Fruit fly (Drosophila melanogaster) whole organism, embryonic: ENCODE data around the gene CG32206.
A peak's percentile ranks its signal among the peaks of the same experiment; 100 is the strongest.

Experiments
- ATbp ChIP-seq: fragments of 200-800 bp; sonication (Bioruptor generic); optimal IDR thresholded peaks from 2 replicates; lab custom pipeline; 2017; ENCODE audit warnings: missing biosample characterization, mild to moderate bottlenecking, missing genetic modification characterization, missing genetic modification reagents
- Abd-B ChIP-seq: fragments of 200-800 bp; sonication (Bioruptor generic); optimal IDR thresholded peaks from 2 replicates; lab custom pipeline; 2018; ENCODE audit warnings: missing biosample characterization, mild to moderate bottlenecking, missing genetic modification characterization, moderate library complexity
- Adf1 ChIP-seq: fragments of 200-800 bp; sonication (Bioruptor generic); IDR thresholded peaks from 2 replicates; pipeline ENCODE4 v1.3.6; 2022; ENCODE audit warnings: missing biosample characterization, missing genetic modification characterization
- Aef1 ChIP-seq: fragments of 200-800 bp; sonication (Bioruptor generic); IDR thresholded peaks from 3 replicates; pipeline ENCODE4 v1.3.6; 2022; ENCODE audit warnings: missing biosample characterization, missing genetic modification characterization
- CG10543 ChIP-seq: fragments of 200-800 bp; sonication (Bioruptor generic); optimal IDR thresholded peaks from 3 replicates; lab custom pipeline; 2017; ENCODE audit warnings: missing biosample characterization, mild to moderate bottlenecking, missing genetic modification characterization, moderate library complexity
- CG10959 ChIP-seq: fragments of 200-800 bp; sonication (Bioruptor generic); IDR thresholded peaks from 2 replicates; pipeline ENCODE4 v1.3.6; 2022; ENCODE audit warnings: missing biosample characterization, missing genetic modification characterization
- CG11695 ChIP-seq: fragments of 200-800 bp; sonication (Bioruptor generic); IDR thresholded peaks from 3 replicates; pipeline ENCODE4 v1.3.6; 2022; ENCODE audit warnings: missing biosample characterization, missing genetic modification characterization
- CG13296 ChIP-seq: fragments of 200-800 bp; sonication (Bioruptor generic); optimal IDR thresholded peaks from 3 replicates; lab custom pipeline; 2018; ENCODE audit warnings: missing biosample characterization, mild to moderate bottlenecking, missing genetic modification characterization
- CG15601 ChIP-seq: fragments of 200-800 bp; sonication (Bioruptor generic); optimal IDR thresholded peaks from 3 replicates; lab custom pipeline; 2019; ENCODE audit warnings: missing biosample characterization, mild to moderate bottlenecking, missing genetic modification characterization, moderate library complexity
- CG2199 ChIP-seq: fragments of 200-800 bp; sonication (Bioruptor generic); IDR thresholded peaks from 3 replicates; pipeline ENCODE4 v1.3.6; 2022; ENCODE audit warnings: missing biosample characterization, missing genetic modification characterization
- CG2875 ChIP-seq: fragments of 200-800 bp; sonication (Bioruptor generic); optimal IDR thresholded peaks from 2 replicates; lab custom pipeline; 2017; ENCODE audit warnings: missing biosample characterization, mild to moderate bottlenecking, missing genetic modification characterization, missing genetic modification reagents
- CG3726 ChIP-seq: fragments of 200-800 bp; sonication (Bioruptor generic); IDR thresholded peaks from 3 replicates; pipeline ENCODE4, ENCODE4 v1.3.6; 2022; ENCODE audit warnings: missing biosample characterization, missing genetic modification characterization
- CG3995 ChIP-seq: fragments of 200-800 bp; sonication (Bioruptor generic); optimal IDR thresholded peaks from 3 replicates; lab custom pipeline; 2016; ENCODE audit warnings: missing biosample characterization, missing genetic modification characterization
- CG4282 ChIP-seq: fragments of 200-800 bp; sonication (Bioruptor generic); optimal IDR thresholded peaks from 2 replicates; lab custom pipeline; 2016; ENCODE audit warnings: missing biosample characterization, missing genetic modification characterization
- CG5245 ChIP-seq: fragments of 200-800 bp; sonication (Bioruptor generic); optimal IDR thresholded peaks from 3 replicates; lab custom pipeline; 2016; ENCODE audit warnings: missing biosample characterization, missing genetic modification characterization
- CG6791 ChIP-seq: fragments of 200-800 bp; sonication (Bioruptor generic); IDR thresholded peaks from 3 replicates; pipeline ENCODE4 v1.3.6; 2022; ENCODE audit warnings: missing biosample characterization, missing genetic modification characterization; ENCODE audit not compliant: partially characterized antibody
- CG8478 ChIP-seq: fragments of >200 bp; optimal IDR thresholded peaks from 2 replicates; lab custom pipeline; 2018
- CG9727 ChIP-seq: fragments of 200-800 bp; sonication (Bioruptor generic); optimal IDR thresholded peaks from 3 replicates; lab custom pipeline; 2017; ENCODE audit warnings: missing biosample characterization, mild to moderate bottlenecking, missing genetic modification characterization
- Camta ChIP-seq: fragments of 200-800 bp; sonication (Bioruptor generic); optimal IDR thresholded peaks from 2 replicates; lab custom pipeline; 2016; ENCODE audit warnings: missing biosample characterization, missing genetic modification characterization
- D19B ChIP-seq: fragments of 200-800 bp; sonication (Bioruptor generic); optimal IDR thresholded peaks from 2 replicates; lab custom pipeline; 2017; ENCODE audit warnings: missing biosample characterization, mild to moderate bottlenecking, missing genetic modification characterization
- ERR ChIP-seq: fragments of 200-800 bp; sonication (Bioruptor generic); optimal IDR thresholded peaks from 2 replicates; lab custom pipeline; 2016; ENCODE audit warnings: missing biosample characterization, missing genetic modification characterization
- Elba2 ChIP-seq: fragments of 200-800 bp; sonication (Bioruptor generic); optimal IDR thresholded peaks from 3 replicates; lab custom pipeline; 2016; ENCODE audit warnings: missing biosample characterization, missing genetic modification characterization
- Gug ChIP-seq: fragments of 200-800 bp; sonication (Bioruptor generic); IDR thresholded peaks from 4 replicates; pipeline ENCODE4 v1.3.6; 2022; ENCODE audit warnings: missing biosample characterization, missing genetic modification characterization
- HLH3B ChIP-seq: fragments of 200-800 bp; sonication (Bioruptor generic); IDR thresholded peaks from 2 replicates; pipeline ENCODE4 v1.3.6; 2022; ENCODE audit warnings: missing biosample characterization, missing genetic modification characterization
- HLH4C ChIP-seq: fragments of 200-800 bp; sonication (Bioruptor generic); IDR thresholded peaks from 3 replicates; pipeline ENCODE4 v1.3.6; 2022; ENCODE audit warnings: missing biosample characterization, missing genetic modification characterization; ENCODE audit not compliant: partially characterized antibody
- HLH54F ChIP-seq: fragments of 200-800 bp; sonication (Bioruptor generic); optimal IDR thresholded peaks from 3 replicates; lab custom pipeline; 2016; ENCODE audit warnings: missing biosample characterization, missing genetic modification characterization
- Max ChIP-seq: fragments of 200-800 bp; sonication (Bioruptor generic); optimal IDR thresholded peaks from 2 replicates; lab custom pipeline; 2016; ENCODE audit warnings: missing biosample characterization, mild to moderate bottlenecking, missing genetic modification characterization
- Mrtf ChIP-seq: fragments of 200-800 bp; sonication (Bioruptor generic); IDR thresholded peaks from 3 replicates; pipeline ENCODE4 v1.3.6; 2022; ENCODE audit warnings: missing biosample characterization, missing genetic modification characterization
- Optix ChIP-seq: fragments of 200-800 bp; sonication (Bioruptor generic); IDR thresholded peaks from 3 replicates; pipeline ENCODE4 v1.3.6; 2022; ENCODE audit warnings: missing biosample characterization, missing genetic modification characterization
- Usf ChIP-seq: fragments of 200-800 bp; sonication (Bioruptor generic); optimal IDR thresholded peaks from 2 replicates; lab custom pipeline; 2017; ENCODE audit warnings: missing genotype, missing biosample characterization, missing genetic modification characterization
- chif ChIP-seq, 2 experiments: fragments of 200-800 bp; sonication (Bioruptor generic); optimal IDR thresholded peaks; 3 replicates each; lab custom pipeline; 2016; ENCODE audit warnings: missing biosample characterization in 2 of 2, missing genetic modification characterization in 2 of 2
- croc ChIP-seq: fragments of 200-800 bp; sonication (Bioruptor generic); conservative IDR thresholded peaks from 3 replicates; pipeline ENCODE4 v1.3.6; 2022; ENCODE audit warnings: missing biosample characterization, missing genetic modification characterization
- en ChIP-seq: fragments of 200-800 bp; sonication (Bioruptor generic); optimal IDR thresholded peaks from 2 replicates; lab custom pipeline; 2016; ENCODE audit warnings: missing biosample characterization, missing genetic modification characterization
- eyg ChIP-seq: fragments of 200-800 bp; sonication (Bioruptor generic); optimal IDR thresholded peaks from 3 replicates; lab custom pipeline; 2016; ENCODE audit warnings: missing biosample characterization, missing genetic modification characterization
- gcm ChIP-seq: fragments of 200-800 bp; sonication (Bioruptor generic); optimal IDR thresholded peaks from 2 replicates; lab custom pipeline; 2019; ENCODE audit warnings: missing biosample characterization, mild to moderate bottlenecking, missing genetic modification characterization, moderate library complexity
- hb ChIP-seq: fragments of 200-800 bp; sonication (Bioruptor generic); IDR thresholded peaks from 3 replicates; pipeline ENCODE4 v1.3.6; 2022; ENCODE audit warnings: missing biosample characterization, missing genetic modification characterization; ENCODE audit not compliant: partially characterized antibody
- insv ChIP-seq, 2 experiments: fragments of 200-800 bp; sonication (Bioruptor generic); optimal IDR thresholded peaks; 3 replicates each; lab custom pipeline; 2016 to 2018; ENCODE audit warnings: missing biosample characterization in 2 of 2, missing genetic modification characterization in 2 of 2
- knrl ChIP-seq: fragments of 200-800 bp; sonication (Bioruptor generic); IDR thresholded peaks from 3 replicates; pipeline ENCODE4 v1.3.6; 2022; ENCODE audit warnings: missing biosample characterization, missing genetic modification characterization; ENCODE audit not compliant: partially characterized antibody
- lbe ChIP-seq: fragments of 200-800 bp; sonication (Bioruptor generic); optimal IDR thresholded peaks from 2 replicates; lab custom pipeline; 2016; ENCODE audit warnings: missing biosample characterization, mild to moderate bottlenecking, missing genetic modification characterization
- lov ChIP-seq, 2 experiments: fragments of 200-800 bp in 1 of 2; fragments of >200 bp in 1 of 2; sonication (Bioruptor generic) in 1 of 2; IDR thresholded peaks in 1 of 2; optimal IDR thresholded peaks in 1 of 2; 2 replicates in 1 of 2; 3 replicates in 1 of 2; pipeline versions ENCODE4 v1.3.6 to Lab custom; 2017 to 2022; ENCODE audit warnings: missing biosample characterization in 1 of 2, missing genetic modification characterization in 1 of 2
- pho ChIP-seq: fragments of 200-800 bp; sonication (Bioruptor generic); optimal IDR thresholded peaks from 2 replicates; lab custom pipeline; 2016; ENCODE audit warnings: missing biosample characterization, missing genetic modification characterization
- ro ChIP-seq: fragments of 200-800 bp; sonication (Bioruptor generic); IDR thresholded peaks from 2 replicates; pipeline ENCODE4 v1.3.6; 2022; ENCODE audit warnings: missing biosample characterization, missing genetic modification characterization
- salm ChIP-seq: fragments of 200-800 bp; sonication (Bioruptor generic); optimal IDR thresholded peaks from 2 replicates; lab custom pipeline; 2018; ENCODE audit warnings: missing biosample characterization, mild to moderate bottlenecking, missing genetic modification characterization
- sc ChIP-seq, 3 experiments: fragments of >200 bp in 2 of 3; fragments of 200-800 bp in 1 of 3; sonication (Bioruptor generic) in 1 of 3; optimal IDR thresholded peaks; 2 replicates in 2 of 3; 3 replicates in 1 of 3; lab custom pipeline; 2017; ENCODE audit warnings: mild to moderate bottlenecking in 1 of 3, missing biosample characterization in 1 of 3, missing genetic modification characterization in 1 of 3, missing genetic modification reagents in 1 of 3
- sob ChIP-seq: fragments of 200-800 bp; sonication (Bioruptor generic); IDR thresholded peaks from 2 replicates; pipeline ENCODE4 v1.3.6; 2022; ENCODE audit warnings: missing biosample characterization, missing genetic modification characterization
- stc ChIP-seq: fragments of 200-800 bp; sonication (Bioruptor generic); IDR thresholded peaks from 2 replicates; pipeline ENCODE4 v1.3.6; 2022; ENCODE audit warnings: missing biosample characterization, missing genetic modification characterization
- tin ChIP-seq: fragments of 200-800 bp; sonication (Bioruptor generic); optimal IDR thresholded peaks from 3 replicates; lab custom pipeline; 2016; ENCODE audit warnings: missing biosample characterization, missing genetic modification characterization
- tx ChIP-seq: fragments of 200-800 bp; sonication (Bioruptor generic); optimal IDR thresholded peaks from 2 replicates; lab custom pipeline; 2016; ENCODE audit warnings: missing biosample characterization, missing genetic modification characterization

Gene CG32206

dm6 chr3L:19446394-19447349 lies 34.0 kb upstream of the CG32206 start, which contains the start of the genes CG33062 and Chd3 (continued):
- TF ChIP-seq hb: no peak
- no peak for TF ChIP-seq sc (optimal IDR thresholded peaks at IDR 0.05; lab: Kevin White, UChicago)
- no peak for TF ChIP-seq sc (GFP tag; optimal IDR thresholded peaks at IDR 0.05; lab: Kevin White, UChicago)
- no peak for TF ChIP-seq gcm (GFP tag; lab: Kevin White, UChicago)
- no peak for TF ChIP-seq CG15601
- peak; percentile 17; the same call in 1 of the 3 replicates for TF ChIP-seq Aef1 (GFP tag; lab: Robert Waterston, UW)
- no peak for TF ChIP-seq CG10543 (GFP tag; lab: Kevin White, UChicago)
- no peak for TF ChIP-seq salm (tag; lab: Kevin White, UChicago)
- no peak for TF ChIP-seq Camta (GFP tag; lab: Kevin White, UChicago)
- TF ChIP-seq CG3726 (GFP tag; lab: Robert Waterston, UW): no peak
- peak; percentile 56; the same call in 1 of the 3 replicates for TF ChIP-seq CG6791
- TF ChIP-seq ATbp: no peak
- TF ChIP-seq CG11695 (GFP tag; lab: Robert Waterston, UW): no peak
- TF ChIP-seq HLH3B (GFP tag; lab: Robert Waterston, UW): no peak
- TF ChIP-seq Max (GFP tag; lab: Kevin White, UChicago): no peak
- TF ChIP-seq HLH54F: no peak
- TF ChIP-seq ro (GFP tag; lab: Robert Waterston, UW): no peak
- peak; percentile 35; the same call in 2 of the 4 replicates for TF ChIP-seq Gug (GFP tag; lab: Robert Waterston, UW)
- no peak for TF ChIP-seq Adf1 (GFP tag; lab: Robert Waterston, UW)
- TF ChIP-seq CG3995: no peak
- no peak for TF ChIP-seq lov (optimal IDR thresholded peaks at IDR 0.05; lab: Kevin White, UChicago)
- no peak for TF ChIP-seq lov (GFP tag; IDR thresholded peaks at IDR 0.05; lab: Robert Waterston, UW)
- no peak for TF ChIP-seq D19B (GFP tag; lab: Kevin White, UChicago)
- TF ChIP-seq en: no peak
- no peak for TF ChIP-seq sob (GFP tag; lab: Robert Waterston, UW)
- TF ChIP-seq lbe: no peak
- no peak for TF ChIP-seq CG5245 (GFP tag; lab: Kevin White, UChicago)
- TF ChIP-seq CG10959 (GFP tag; lab: Robert Waterston, UW): no peak
- TF ChIP-seq Usf (GFP tag; lab: Kevin White, UChicago): no peak
- peak; percentile 80 for TF ChIP-seq Abd-B
- peak; percentile 19 for TF ChIP-seq CG9727 (GFP tag; lab: Kevin White, UChicago)
- TF ChIP-seq CG13296 (GFP tag; lab: Kevin White, UChicago): no peak
- TF ChIP-seq croc (GFP tag; lab: Robert Waterston, UW): peak; percentile 22; the same call in 1 of the 3 replicates
- no peak for TF ChIP-seq tin (GFP tag; lab: Kevin White, UChicago)
- no peak for TF ChIP-seq insv (GFP tag; optimal IDR thresholded peaks at IDR 0.05; lab: Kevin White, UChicago)
- TF ChIP-seq Optix (GFP tag; lab: Robert Waterston, UW): no peak
- no peak for TF ChIP-seq CG4282 (GFP tag; lab: Kevin White, UChicago)
- no peak for TF ChIP-seq ERR
- TF ChIP-seq pho (GFP tag; lab: Kevin White, UChicago): no peak
- TF ChIP-seq Elba2: no peak
- TF ChIP-seq CG8478 (lab: Kevin White, UChicago): no peak
- no peak for TF ChIP-seq CG2199 (GFP tag; lab: Robert Waterston, UW)
- no peak for TF ChIP-seq stc
- TF ChIP-seq chif (GFP tag; optimal IDR thresholded peaks at IDR 0.05; lab: Kevin White, UChicago): no peak
- no peak for TF ChIP-seq CG2875 (GFP tag; lab: Kevin White, UChicago)
- TF ChIP-seq HLH4C (GFP tag; lab: Robert Waterston, UW): peak; percentile 32; the same call in 1 of the 3 replicates
- TF ChIP-seq knrl (GFP tag; lab: Robert Waterston, UW): peak; percentile 57; the same call in 2 of the 3 replicates
- TF ChIP-seq eyg (GFP tag; lab: Kevin White, UChicago): no peak
- no peak for TF ChIP-seq tx (GFP tag; lab: Kevin White, UChicago)
- no peak for TF ChIP-seq Mrtf (GFP tag; lab: Robert Waterston, UW)
